Worm (Caenorhabditis elegans) whole organism, L4/young adult: ENCODE data around the gene cutl-18.

Experiments used
- W03F9.2 ChIP-seq: fragments of 150-350 bp; optimal IDR thresholded peaks from 2 replicates; lab custom pipeline; 2014; ENCODE audit warnings: missing biosample characterization, missing genetic modification characterization
- dao-5 ChIP-seq: sonication (generic microtip); optimal IDR thresholded peaks from 2 replicates; lab custom pipeline; 2016; ENCODE audit warnings: missing genotype, missing genetic modification characterization, moderate library complexity, missing compliant biosample characterization
- him-1 ChIP-seq: sonication (generic microtip); optimal IDR thresholded peaks from 2 replicates; lab custom pipeline; 2016; ENCODE audit warnings: missing genotype, missing genetic modification reagents, missing genetic modification characterization, missing compliant biosample characterization

DNA sequence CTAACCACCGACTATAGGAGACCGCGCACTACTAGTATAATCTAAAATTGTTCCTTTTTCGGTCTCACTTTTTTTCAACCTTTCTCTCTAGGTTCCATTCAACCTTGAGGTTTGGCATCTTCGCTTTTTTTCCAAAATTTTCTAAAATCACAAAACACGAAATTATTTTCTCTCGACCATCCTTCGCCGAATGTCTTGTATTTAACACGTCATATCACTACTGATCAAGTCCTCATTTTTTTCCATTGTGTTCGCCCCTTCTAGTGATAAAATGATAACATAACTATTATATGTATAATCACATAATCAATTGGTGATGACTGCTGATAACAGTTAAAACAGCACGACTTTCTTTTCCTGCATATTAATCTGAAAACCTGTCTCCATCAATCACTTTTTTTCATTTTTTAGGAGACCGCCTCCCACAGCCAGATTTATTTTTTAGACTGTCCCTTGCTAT is 5.7 kb downstream of the cutl-18 start, which contains the start of gene T03F7.7:
- TF ChIP-seq W03F9.2 (tag; lab: Kevin White, UChicago) (no peak), him-1 (no peak), dao-5 (tag; lab: Kevin White, UChicago) (no peak)
